Fruit fly (Drosophila melanogaster) Kc167 (cell line): Measurements from ENCODE around the gene Raf.

Experiments used
- Myc ChIP-seq: fragments of >200 bp; optimal IDR thresholded peaks from 2 replicates; lab custom pipeline; 2017; ENCODE audit warnings: missing external identifiers
- Sin3A ChIP-seq: fragments of >200 bp; optimal IDR thresholded peaks from 2 replicates; lab custom pipeline; 2018; ENCODE audit warnings: missing external identifiers
- h ChIP-seq: fragments of >200 bp; optimal IDR thresholded peaks from 3 replicates; lab custom pipeline; 2018; ENCODE audit warnings: missing external identifiers
- insv ChIP-seq: fragments of >200 bp; optimal IDR thresholded peaks from 3 replicates; lab custom pipeline; 2018; ENCODE audit warnings: missing external identifiers
- psq ChIP-seq: fragments of >200 bp; optimal IDR thresholded peaks from 2 replicates; lab custom pipeline; 2017; ENCODE audit warnings: missing external identifiers
- ttk ChIP-seq: sonication (Bioruptor generic); optimal IDR thresholded peaks from 2 replicates; lab custom pipeline; 2017; ENCODE audit warnings: missing external identifiers

The Raf gene

DNA sequence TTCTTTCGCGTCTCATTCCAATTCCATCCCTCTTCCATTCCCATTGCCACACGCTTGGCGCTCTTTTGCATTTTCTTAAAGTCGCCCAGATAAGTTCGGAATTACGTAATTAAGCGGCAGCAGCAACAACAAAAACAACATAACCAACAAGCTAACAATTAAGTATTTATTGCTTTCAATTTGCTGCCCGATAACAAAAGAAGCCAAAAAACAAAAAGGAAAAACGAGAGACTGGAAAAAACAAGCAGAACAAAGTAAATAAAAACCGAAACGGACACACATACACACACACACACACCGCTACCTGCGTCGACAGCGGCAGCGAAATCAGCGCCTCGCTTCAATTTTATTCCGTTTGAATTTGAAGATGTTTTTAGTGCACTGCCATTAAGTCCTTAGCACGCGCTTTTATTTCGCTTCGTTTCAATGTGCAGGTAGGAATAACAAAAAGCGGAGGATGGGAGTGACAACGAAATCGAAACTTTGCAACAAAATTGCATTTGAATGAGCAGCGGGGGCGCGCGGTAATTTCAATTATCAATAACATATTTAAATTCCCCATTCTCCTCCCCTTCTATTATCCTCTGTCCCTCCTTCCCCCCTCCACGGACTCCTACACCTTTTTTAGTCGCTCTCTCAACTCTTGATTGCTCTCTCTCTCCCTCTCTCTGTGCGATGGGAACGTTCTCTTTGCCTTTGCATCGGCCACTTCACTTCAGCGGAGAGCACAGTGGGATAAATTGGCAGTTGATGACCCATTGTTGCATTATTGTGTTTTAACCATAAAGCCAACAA lies at the start of gene Raf:
Raf (plus strand) TSS at position 32 of the 795 bp plus-strand sequence.
- TF ChIP-seq h (lab: Kevin White, UChicago) (no peak), Sin3A (no peak), Myc (lab: Kevin White, UChicago) (no peak), insv (lab: Kevin White, UChicago) (no peak), psq (no peak), ttk (lab: Kevin White, UChicago) (no peak)

DNA sequence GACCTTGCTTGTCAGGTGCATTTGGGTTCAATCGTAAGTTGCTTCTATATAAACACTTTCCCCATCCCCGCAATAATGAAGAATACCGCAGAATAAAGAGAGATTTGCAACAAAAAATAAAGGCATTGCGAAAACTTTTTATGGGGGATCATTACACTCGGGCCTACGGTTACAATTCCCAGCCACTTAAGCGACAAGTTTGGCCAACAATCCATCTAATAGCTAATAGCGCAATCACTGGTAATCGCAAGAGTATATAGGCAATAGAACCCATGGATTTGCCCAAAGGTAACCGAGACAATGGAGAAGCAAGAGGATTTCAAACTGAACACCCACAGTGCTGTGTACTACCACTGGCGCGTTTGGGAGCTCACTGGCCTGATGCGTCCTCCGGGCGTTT lies 49.3 kb upstream of the Raf start, which contains the start of gene Or2a:
Or2a (plus strand) TSS at position 301 of the 400 bp plus-strand sequence.
- no peak for TF ChIP-seq Myc (lab: Kevin White, UChicago)
- no peak for TF ChIP-seq insv (lab: Kevin White, UChicago)
- TF ChIP-seq Sin3A, result no peak
- TF ChIP-seq ttk (lab: Kevin White, UChicago), result no peak
- no peak for TF ChIP-seq psq
- TF ChIP-seq h (lab: Kevin White, UChicago), result no peak

DNA sequence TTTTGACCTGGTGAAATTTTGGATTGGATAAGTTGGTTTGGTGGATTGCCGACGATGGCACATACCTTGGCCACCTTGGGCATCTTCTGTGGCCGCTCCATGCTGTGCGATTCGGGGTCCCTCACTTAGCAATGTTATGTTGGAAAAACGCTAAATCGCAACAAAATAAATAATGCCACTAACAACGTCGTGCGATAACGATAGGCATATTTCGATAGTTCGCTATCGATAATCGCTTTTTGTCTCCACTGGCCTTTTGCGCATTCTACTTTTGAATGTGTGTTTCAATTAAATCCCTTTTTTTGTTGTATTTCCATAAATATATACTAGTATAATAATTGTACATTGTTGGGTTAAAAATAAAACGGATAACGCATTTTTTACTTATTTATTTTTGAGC lies 45.5 kb upstream of the Raf start, which contains the start of gene crn:
crn (minus strand) TSS at position 221 of the 400 bp plus-strand sequence.
- TF ChIP-seq psq (no peak), ttk (lab: Kevin White, UChicago) (no peak), h (lab: Kevin White, UChicago) (no peak), insv (lab: Kevin White, UChicago) (no peak), Sin3A (no peak), Myc (lab: Kevin White, UChicago) (no peak)

DNA sequence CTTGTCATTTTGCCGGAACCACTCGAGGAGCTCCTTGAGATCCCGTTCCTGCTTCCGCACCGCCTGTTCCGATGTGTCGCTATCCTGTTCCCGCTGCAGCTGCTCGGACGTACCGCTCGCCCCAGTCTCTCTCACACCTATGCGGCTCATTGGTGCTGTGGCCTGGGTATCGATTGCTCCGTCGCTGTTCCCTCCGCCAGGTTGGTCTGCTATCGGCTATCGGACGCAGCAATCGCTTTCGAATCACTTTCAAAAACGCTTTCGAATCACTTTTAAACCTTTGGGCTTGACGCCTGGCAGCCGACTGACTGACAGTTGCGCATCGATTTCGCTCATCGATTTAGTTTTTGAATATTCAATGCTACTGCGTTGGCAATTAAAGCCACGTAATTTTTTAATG lies 43.6 kb upstream of the Raf start, which contains the start of gene CG3191:
CG3191 (minus strand) TSS at position 306 of the 400 bp plus-strand sequence.
- TF ChIP-seq ttk (lab: Kevin White, UChicago) (no peak), insv (lab: Kevin White, UChicago) (no peak), Myc (lab: Kevin White, UChicago) (no peak), Sin3A (no peak)

DNA sequence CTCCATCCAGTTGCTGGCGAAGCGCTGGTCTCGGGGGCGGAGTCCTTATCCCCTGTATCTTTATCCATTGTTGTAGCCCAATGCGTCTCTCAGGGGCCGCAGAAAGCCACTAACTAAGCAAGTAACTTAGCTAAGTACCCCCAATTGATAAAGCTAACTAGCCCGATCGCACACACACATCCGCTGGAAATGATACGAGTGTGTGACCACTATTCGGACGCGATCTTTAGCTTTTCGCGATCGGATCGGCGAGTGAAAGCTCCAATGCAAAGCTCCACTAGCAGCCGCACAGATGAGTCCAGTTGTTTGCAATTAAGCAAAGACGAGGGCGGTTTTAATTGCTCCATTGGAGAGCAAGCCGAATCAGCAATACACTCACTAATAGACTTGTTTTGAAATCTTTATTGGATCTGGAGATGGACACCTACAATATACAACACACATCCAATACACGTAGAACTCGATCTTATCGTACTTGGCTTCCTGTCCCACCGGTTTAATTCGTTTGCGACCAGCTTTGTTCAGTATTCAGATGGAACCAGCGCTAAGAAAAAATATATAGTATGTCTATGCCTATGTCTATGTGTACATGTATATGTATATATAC lies 41.1 kb upstream of the Raf start, which contains the start of gene CG3091:
CG3091 (minus strand) TSS at position 178 of the 607 bp plus-strand sequence.
- TF ChIP-seq Sin3A (no peak), psq (no peak), insv (lab: Kevin White, UChicago) (no peak), h (lab: Kevin White, UChicago) (no peak), ttk (lab: Kevin White, UChicago) (no peak), Myc (lab: Kevin White, UChicago) (no peak)

DNA sequence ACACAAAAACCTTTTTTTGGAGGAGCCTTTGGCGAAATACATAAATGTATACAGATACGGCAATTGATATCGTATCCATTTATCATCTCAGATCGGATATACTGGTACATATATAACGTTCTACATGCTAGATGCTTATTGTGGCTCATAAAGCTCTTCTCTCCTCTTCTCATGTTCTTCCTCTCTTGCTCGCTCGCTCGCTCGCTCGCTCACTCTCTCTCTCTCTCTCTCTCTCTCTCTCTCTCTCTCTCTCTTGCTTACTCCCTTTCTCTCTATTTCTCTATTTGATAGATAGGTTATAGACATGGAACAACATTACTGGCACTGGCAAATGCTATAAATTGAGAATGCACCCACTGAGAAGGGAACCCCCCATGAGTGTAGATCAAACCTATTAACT lies 40.2 kb upstream of the Raf start:
- TF ChIP-seq insv (lab: Kevin White, UChicago) (no peak), Myc (lab: Kevin White, UChicago) (no peak), psq (no peak), ttk (lab: Kevin White, UChicago) (no peak), h (lab: Kevin White, UChicago) (no peak), Sin3A (no peak)

DNA sequence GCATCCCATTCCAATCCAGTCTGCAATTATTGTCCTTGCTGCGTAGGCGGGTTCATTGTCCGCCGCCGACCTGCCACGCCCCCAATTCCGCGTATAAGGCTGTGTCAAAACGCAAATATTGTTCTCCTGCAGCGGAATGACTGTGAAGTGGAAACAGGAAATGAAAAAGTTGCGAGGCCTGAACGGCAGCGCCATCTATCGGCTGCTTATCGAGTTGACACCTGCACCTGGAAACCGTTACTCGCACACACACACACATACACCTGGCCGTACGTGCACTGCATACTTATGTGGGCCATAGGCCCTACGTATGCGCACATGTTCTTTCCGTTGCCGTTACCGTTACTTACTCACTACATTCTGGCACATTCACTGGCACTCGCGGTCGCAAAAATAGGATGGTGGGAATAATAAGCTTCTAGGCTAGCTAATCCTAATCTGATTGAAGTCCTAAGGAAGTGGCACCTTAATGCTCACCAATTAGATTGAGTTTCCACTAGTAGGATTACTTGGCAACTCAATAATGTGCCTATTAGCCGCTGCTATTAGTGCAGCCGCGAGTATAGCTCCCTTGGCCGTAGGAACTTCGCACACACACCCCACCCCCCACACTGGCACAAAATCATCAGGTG lies 36.5 kb upstream of the Raf start:
- TF ChIP-seq ttk (lab: Kevin White, UChicago) (no peak), insv (lab: Kevin White, UChicago) (no peak), h (lab: Kevin White, UChicago) (no peak), Sin3A (no peak), Myc (lab: Kevin White, UChicago) (no peak), psq (no peak)

DNA sequence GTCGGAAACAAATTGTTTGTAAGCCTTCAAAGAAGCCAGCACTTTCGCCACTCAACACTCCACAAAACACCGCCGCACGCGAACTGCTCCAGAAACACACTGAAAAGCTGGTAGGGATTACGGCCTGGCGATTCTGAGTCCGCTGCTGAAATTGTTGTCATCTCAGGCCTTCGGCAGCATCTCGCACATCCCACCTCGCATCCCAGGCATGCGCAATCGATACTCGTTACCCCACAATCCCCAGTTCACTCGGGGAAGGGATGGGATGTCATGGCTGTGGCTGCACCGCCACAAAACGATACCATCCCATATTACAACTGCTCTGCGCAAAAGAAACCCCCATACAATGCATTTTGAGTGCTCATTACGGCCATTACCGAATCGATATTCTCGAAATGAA lies 35.5 kb upstream of the Raf start, which contains the start of gene CG3078:
CG3078 (minus strand) TSS at position 101 of the 400 bp plus-strand sequence.
- TF ChIP-seq h (lab: Kevin White, UChicago) (no peak), Myc (lab: Kevin White, UChicago) (no peak), insv (lab: Kevin White, UChicago) (no peak), psq (no peak), ttk (lab: Kevin White, UChicago) (no peak), Sin3A (no peak)

DNA sequence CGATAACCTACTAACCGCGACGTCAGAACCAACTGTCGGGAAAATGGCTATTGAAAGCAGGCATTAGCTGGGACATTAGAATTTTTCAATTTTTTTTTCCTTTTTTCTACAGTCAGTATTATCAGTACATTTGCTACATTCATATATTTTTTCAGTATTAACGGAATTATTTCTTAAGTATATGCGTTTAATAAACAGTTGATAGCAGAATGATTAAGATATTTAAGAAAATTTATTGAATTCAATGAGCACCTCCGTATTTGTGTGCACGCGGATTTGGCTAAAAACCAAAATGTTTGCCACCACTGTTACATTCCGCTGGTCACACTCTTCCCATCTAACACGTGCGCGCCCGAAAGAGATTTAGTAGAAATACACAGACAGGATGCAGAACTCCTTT lies 32.8 kb upstream of the Raf start, which contains the start of the genes temp and CG3071:
temp (minus strand) TSS at position 5 of the 400 bp plus-strand sequence.
CG3071 (plus strand) TSS at position 327 of the 400 bp plus-strand sequence.
- no peak for TF ChIP-seq psq
- no peak for TF ChIP-seq insv (lab: Kevin White, UChicago)
- TF ChIP-seq Sin3A, result no peak
- no peak for TF ChIP-seq ttk (lab: Kevin White, UChicago)
- no peak for TF ChIP-seq Myc (lab: Kevin White, UChicago)
- TF ChIP-seq h (lab: Kevin White, UChicago), result no peak

DNA sequence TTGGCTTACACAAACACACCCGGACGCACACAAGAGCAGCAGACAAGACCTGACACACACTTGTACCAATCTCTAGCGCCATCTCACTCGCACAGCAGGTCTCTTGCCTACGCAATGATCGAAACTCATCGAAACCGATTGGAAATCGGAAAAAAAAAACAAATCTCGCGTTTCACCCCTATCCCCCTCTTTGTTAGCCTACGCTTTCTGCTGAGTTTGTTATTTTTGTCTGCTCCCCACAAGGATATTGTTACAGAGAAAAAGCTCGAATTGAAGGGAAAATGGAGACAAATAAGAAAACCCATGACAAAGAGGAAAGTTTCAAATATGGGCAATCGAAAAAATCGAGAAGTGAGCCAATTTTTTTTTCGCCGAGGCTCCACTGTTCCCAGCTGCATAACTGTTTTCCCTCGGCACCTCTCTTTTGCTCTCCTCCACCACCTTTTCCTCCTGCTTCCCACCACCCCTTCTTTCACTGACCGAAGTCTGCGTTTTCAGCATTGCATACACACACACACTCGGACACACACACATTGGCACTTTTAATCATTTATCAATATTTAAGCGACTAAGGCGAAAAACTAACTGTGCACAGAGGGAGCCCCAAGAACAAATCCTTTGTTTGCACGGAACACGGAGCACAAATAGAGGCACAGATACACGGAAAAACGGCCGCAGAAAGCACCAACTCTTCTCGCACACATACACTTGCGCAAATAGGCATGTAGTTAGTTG lies 25.3 kb upstream of the Raf start:
- TF ChIP-seq Myc (lab: Kevin White, UChicago) (no peak), psq (no peak), insv (lab: Kevin White, UChicago) (no peak), Sin3A (no peak), ttk (lab: Kevin White, UChicago) (no peak), h (lab: Kevin White, UChicago) (no peak)

DNA sequence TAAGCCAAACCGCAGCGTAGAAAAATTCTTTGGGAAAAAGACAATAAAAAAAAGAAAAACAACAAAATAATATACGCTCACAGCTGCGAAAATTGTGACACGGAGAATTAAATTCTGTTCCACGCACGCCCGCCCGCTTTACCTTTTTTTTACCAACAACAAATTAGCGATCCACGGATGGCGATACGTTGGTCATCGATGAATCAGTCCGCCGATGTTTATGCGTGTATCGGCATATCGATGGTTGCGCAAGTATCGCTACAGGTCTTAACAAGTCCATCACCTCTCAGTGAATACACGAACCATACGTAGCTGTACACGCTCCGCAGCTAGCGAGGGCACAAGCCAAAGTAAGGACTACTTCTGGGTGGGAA lies 24.7 kb upstream of the Raf start, which contains the start of gene CG2924:
CG2924 (minus strand) TSS at position 205 of the 374 bp plus-strand sequence.
- TF ChIP-seq ttk (lab: Kevin White, UChicago), result no peak
- TF ChIP-seq insv (lab: Kevin White, UChicago), result no peak
- TF ChIP-seq Sin3A, result no peak
- TF ChIP-seq h (lab: Kevin White, UChicago), result no peak
- TF ChIP-seq Myc (lab: Kevin White, UChicago), result no peak
